Worm (Caenorhabditis elegans) whole organism, L4 larva: Measurements from ENCODE around the gene dnj-5.

Experiments used
- F37D6.2 ChIP-seq: sonication (generic microtip); optimal IDR thresholded peaks from 2 replicates; lab custom pipeline; 2016; ENCODE audit warnings: mild to moderate bottlenecking, missing genetic modification characterization, missing compliant biosample characterization
- F49E8.2 ChIP-seq: sonication (generic microtip); optimal IDR thresholded peaks from 2 replicates; lab custom pipeline; 2016; ENCODE audit warnings: missing compliant biosample characterization, mild to moderate bottlenecking, missing genetic modification characterization, borderline replicate concordance
- T20F7.1 ChIP-seq: fragments of 200-800 bp; sonication (Bioruptor generic); optimal IDR thresholded peaks from 2 replicates; lab custom pipeline; 2018; ENCODE audit warnings: mild to moderate bottlenecking, missing genetic modification characterization, missing compliant biosample characterization
- Y48G9A.11 ChIP-seq: fragments of 200-800 bp; sonication (Bioruptor generic); IDR thresholded peaks from 2 replicates; pipeline ENCODE4 v1.3.6; 2022; ENCODE audit warnings: missing genetic modification reagents, missing genetic modification characterization, missing compliant biosample characterization
- aha-1 ChIP-seq: fragments of 150-350 bp; peaks from one replicate; lab custom pipeline; 2014; ENCODE audit warnings: missing biosample characterization, missing genetic modification characterization
- arid-1 ChIP-seq: fragments of 200-800 bp; sonication (Bioruptor generic); conservative IDR thresholded peaks from 2 replicates; pipeline ENCODE4 v1.3.6; 2022; ENCODE audit warnings: missing genetic modification reagents, missing genetic modification characterization, missing compliant biosample characterization
- attf-4 ChIP-seq: sonication (generic microtip); optimal IDR thresholded peaks from 3 replicates; lab custom pipeline; 2017; ENCODE audit warnings: missing biosample characterization, missing genetic modification characterization
- ceh-82 ChIP-seq: sonication (generic microtip); optimal IDR thresholded peaks from 2 replicates; lab custom pipeline; 2017; ENCODE audit warnings: missing biosample characterization, missing genetic modification characterization
- daf-16 ChIP-seq, 3 experiments: sonication (generic microtip); optimal IDR thresholded peaks; 2 replicates each; lab custom pipeline; 2016 to 2017; ENCODE audit warnings: missing genetic modification characterization in 3 of 3, missing genetic modification reagents in 3 of 3, mild to moderate bottlenecking in 2 of 3, missing compliant biosample characterization in 2 of 3, missing biosample characterization in 1 of 3, moderate library complexity in 1 of 3
- daf-19 ChIP-seq: fragments of 200-800 bp; sonication (Bioruptor generic); conservative IDR thresholded peaks from 2 replicates; pipeline ENCODE4 v1.3.6; 2022; ENCODE audit warnings: missing genetic modification characterization, missing compliant biosample characterization
- daf-8 ChIP-seq: fragments of 200-800 bp; sonication (Bioruptor generic); IDR thresholded peaks from 2 replicates; pipeline ENCODE4 v1.3.6; 2022; ENCODE audit warnings: missing genetic modification characterization, missing compliant biosample characterization
- dpl-1 ChIP-seq: fragments of 150-350 bp; optimal IDR thresholded peaks from 2 replicates; lab custom pipeline; 2014; ENCODE audit warnings: missing biosample characterization, missing genetic modification reagents, missing genetic modification characterization
- dve-1 ChIP-seq: sonication (generic microtip); optimal IDR thresholded peaks from 2 replicates; lab custom pipeline; 2017; ENCODE audit warnings: antibody characterized with exemption, mild to moderate bottlenecking, missing genetic modification characterization, missing compliant biosample characterization; ENCODE audit not compliant: insufficient read depth
- egl-27 ChIP-seq: sonication (generic microtip); optimal IDR thresholded peaks from 3 replicates; lab custom pipeline; 2017; ENCODE audit warnings: missing biosample characterization, missing genetic modification reagents, missing genetic modification characterization
- fkh-10 ChIP-seq: fragments of 150-350 bp; optimal IDR thresholded peaks from 2 replicates; lab custom pipeline; 2014; ENCODE audit warnings: missing biosample characterization, missing genetic modification reagents, missing genetic modification characterization
- hlh-11 ChIP-seq: fragments of 200-800 bp; sonication (Bioruptor generic); optimal IDR thresholded peaks from 2 replicates; lab custom pipeline; 2018; ENCODE audit warnings: mild to moderate bottlenecking, missing genetic modification characterization, missing compliant biosample characterization
- hlh-30 ChIP-seq: sonication (generic microtip); optimal IDR thresholded peaks from 2 replicates; lab custom pipeline; 2017; ENCODE audit warnings: antibody characterized with exemption, mild to moderate bottlenecking, missing genetic modification characterization, missing compliant biosample characterization; ENCODE audit not compliant: insufficient read depth
- hmg-1.1 ChIP-seq: fragments of 200-800 bp; sonication (Bioruptor generic); IDR thresholded peaks from 2 replicates; pipeline ENCODE4 v1.3.6; 2022; ENCODE audit warnings: missing genetic modification reagents, missing genetic modification characterization, missing compliant biosample characterization
- lim-7 ChIP-seq: fragments of 200-800 bp; sonication (Bioruptor generic); IDR thresholded peaks from 2 replicates; pipeline ENCODE4 v1.3.6; 2022; ENCODE audit warnings: missing genetic modification characterization, missing compliant biosample characterization
- lin-1 ChIP-seq: fragments of 200-800 bp; sonication (Bioruptor generic); IDR thresholded peaks from 2 replicates; pipeline ENCODE4 v1.3.6; 2022; ENCODE audit warnings: missing genetic modification reagents, missing genetic modification characterization, missing compliant biosample characterization
- lin-38 ChIP-seq: fragments of 200-800 bp; sonication (Bioruptor generic); IDR thresholded peaks from 2 replicates; pipeline ENCODE4 v1.3.6; 2022; ENCODE audit warnings: missing genetic modification reagents, missing genetic modification characterization, missing compliant biosample characterization
- lin-39 ChIP-seq: fragments of 150-350 bp; optimal IDR thresholded peaks from 2 replicates; lab custom pipeline; 2014; ENCODE audit warnings: missing biosample characterization, missing genetic modification reagents, missing genetic modification characterization
- lsy-2 ChIP-seq, 2 experiments: fragments of 150-350 bp in 1 of 2; sonication (generic microtip) in 1 of 2; optimal IDR thresholded peaks; 2 replicates each; lab custom pipeline; 2014 to 2017; ENCODE audit warnings: missing biosample characterization in 2 of 2, missing genetic modification characterization in 2 of 2
- madf-9 ChIP-seq: fragments of 200-800 bp; sonication (Bioruptor generic); conservative IDR thresholded peaks from 2 replicates; pipeline ENCODE4 v1.3.6; 2022; ENCODE audit warnings: missing genetic modification reagents, missing genetic modification characterization, missing compliant biosample characterization
- mdt-29 ChIP-seq: fragments of 200-800 bp; sonication (Bioruptor generic); IDR thresholded peaks from 2 replicates; pipeline ENCODE4 v1.3.6; 2022; ENCODE audit warnings: missing genetic modification reagents, missing genetic modification characterization, missing compliant biosample characterization
- mep-1 ChIP-seq: fragments of 150-350 bp; sonication (generic microtip); optimal IDR thresholded peaks from 3 replicates; lab custom pipeline; 2014; ENCODE audit warnings: missing biosample characterization, missing genetic modification characterization
- mes-2 ChIP-seq: sonication (generic microtip); optimal IDR thresholded peaks from 2 replicates; lab custom pipeline; 2016; ENCODE audit warnings: missing genotype, mild to moderate bottlenecking, missing genetic modification characterization, missing compliant biosample characterization; ENCODE audit not compliant: poor library complexity, severe bottlenecking
- nhr-111 ChIP-seq: fragments of 200-800 bp; sonication (Bioruptor generic); optimal IDR thresholded peaks from 2 replicates; lab custom pipeline; 2018; ENCODE audit warnings: mild to moderate bottlenecking, missing genetic modification characterization, missing compliant biosample characterization
- nhr-237 ChIP-seq: sonication (generic microtip); optimal IDR thresholded peaks from 2 replicates; lab custom pipeline; 2017; ENCODE audit warnings: missing biosample characterization, missing genetic modification characterization
- nhr-25 ChIP-seq: sonication (generic microtip); optimal IDR thresholded peaks from 2 replicates; lab custom pipeline; 2017; ENCODE audit warnings: missing genetic modification characterization, mild to moderate bottlenecking, missing compliant biosample characterization, antibody characterized with exemption, moderate library complexity, borderline replicate concordance; ENCODE audit not compliant: insufficient read depth
- nhr-28 ChIP-seq: fragments of 150-350 bp; optimal IDR thresholded peaks from 2 replicates; lab custom pipeline; 2014; ENCODE audit warnings: missing biosample characterization, missing genetic modification characterization
- nhr-42 ChIP-seq: fragments of 200-800 bp; sonication (Bioruptor generic); IDR thresholded peaks from 2 replicates; pipeline ENCODE4 v1.3.6; 2022; ENCODE audit warnings: missing genetic modification characterization, missing compliant biosample characterization
- nhr-48 ChIP-seq: sonication (generic microtip); optimal IDR thresholded peaks from 2 replicates; lab custom pipeline; 2016; ENCODE audit warnings: mild to moderate bottlenecking, missing genetic modification characterization, missing compliant biosample characterization
- nhr-6 ChIP-seq: fragments of 150-350 bp; optimal IDR thresholded peaks from 2 replicates; lab custom pipeline; 2014; ENCODE audit warnings: missing biosample characterization, missing genetic modification characterization
- pha-4 ChIP-seq, 2 experiments: fragments of 150-350 bp in 1 of 2; fragments of 200-800 bp in 1 of 2; sonication (Bioruptor generic) in 1 of 2; IDR thresholded peaks in 1 of 2; optimal IDR thresholded peaks in 1 of 2; 2 replicates each; pipeline versions ENCODE4 v1.3.6 to Lab custom; 2014 to 2022; ENCODE audit warnings: missing genetic modification characterization in 2 of 2, missing genetic modification reagents in 2 of 2, missing biosample characterization in 1 of 2, missing compliant biosample characterization in 1 of 2
- pqm-1 ChIP-seq: sonication (generic microtip); optimal IDR thresholded peaks from 2 replicates; lab custom pipeline; 2017; ENCODE audit warnings: missing biosample characterization, missing genetic modification characterization
- rbr-2 ChIP-seq: sonication (generic microtip); optimal IDR thresholded peaks from 2 replicates; lab custom pipeline; 2016; ENCODE audit warnings: missing genotype, missing genetic modification characterization, missing compliant biosample characterization
- saeg-2 ChIP-seq: fragments of 200-800 bp; sonication (Bioruptor generic); IDR thresholded peaks from 2 replicates; pipeline ENCODE4 v1.3.6; 2022; ENCODE audit warnings: missing genetic modification reagents, missing genetic modification characterization, missing compliant biosample characterization
- snpc-4 ChIP-seq: fragments of 150-350 bp; optimal IDR thresholded peaks from 2 replicates; lab custom pipeline; 2014; ENCODE audit warnings: missing biosample characterization, missing genetic modification characterization
- spr-3 ChIP-seq: fragments of 200-800 bp; sonication (Bioruptor generic); optimal IDR thresholded peaks from 2 replicates; lab custom pipeline; 2018; ENCODE audit warnings: mild to moderate bottlenecking, missing genetic modification characterization, missing compliant biosample characterization
- tra-1 ChIP-seq: fragments of 200-800 bp; sonication (Bioruptor generic); IDR thresholded peaks from 2 replicates; pipeline ENCODE4 v1.3.6; 2022; ENCODE audit warnings: missing genetic modification reagents, missing genetic modification characterization, missing compliant biosample characterization
- unc-39 ChIP-seq: sonication (generic microtip); optimal IDR thresholded peaks from 2 replicates; lab custom pipeline; 2017; ENCODE audit warnings: missing biosample characterization, missing genetic modification characterization
- zip-11 ChIP-seq: fragments of 200-800 bp; sonication (Bioruptor generic); IDR thresholded peaks from 2 replicates; pipeline ENCODE4 v1.3.6; 2022; ENCODE audit warnings: missing genetic modification characterization, missing compliant biosample characterization
- zip-2 ChIP-seq: fragments of 150-350 bp; optimal IDR thresholded peaks from 2 replicates; lab custom pipeline; 2014; ENCODE audit warnings: missing biosample characterization, missing genetic modification characterization

The dnj-5 gene

ce11 chrII:6836762-6837566 is 21.1 kb downstream of the dnj-5 start (continued):
- TF ChIP-seq nhr-42 (GFP tag; lab: Robert Waterston, UW) (no peak), F37D6.2 (tag; lab: Kevin White, UChicago) (no peak), F49E8.2 (no peak), tra-1 (GFP tag; lab: Robert Waterston, UW) (no peak), daf-8 (GFP tag; lab: Robert Waterston, UW) (no peak), snpc-4 (no peak), hmg-1.1 (GFP tag; lab: Robert Waterston, UW) (no peak), nhr-28 (tag; lab: Kevin White, UChicago) (peak; percentile 28), nhr-6 (tag; lab: Kevin White, UChicago) (peak; percentile 16), daf-16 (GFP tag; optimal IDR thresholded peaks at IDR 0.05; lab: Kevin White, UChicago) (no peak), daf-16 (tag; optimal IDR thresholded peaks at IDR 0.05; lab: Kevin White, UChicago) (peak; percentile 25)

ce11 chrII:6835972-6836595 is 22.0 kb downstream of the dnj-5 start:
- TF ChIP-seq mes-2 (tag; lab: Kevin White, UChicago) (peak; percentile 10), madf-9 (GFP tag; lab: Robert Waterston, UW) (no peak), daf-19 (GFP tag; lab: Robert Waterston, UW) (no peak), zip-2 (tag; lab: Kevin White, UChicago) (no peak), lin-1 (no peak), daf-16 (GFP tag; optimal IDR thresholded peaks at IDR 0.05; lab: Kevin White, UChicago) (peak in 1 of 2 experiments; percentile 31), daf-16 (tag; optimal IDR thresholded peaks at IDR 0.05; lab: Kevin White, UChicago) (peak; percentile 51), attf-4 (tag; lab: Kevin White, UChicago) (no peak), lim-7 (GFP tag; lab: Robert Waterston, UW) (no peak), pqm-1 (tag; lab: Kevin White, UChicago) (no peak), saeg-2 (no peak), lin-39 (tag; lab: Kevin White, UChicago) (no peak), nhr-111 (GFP tag; lab: Kevin White, UChicago) (no peak), arid-1 (no peak), fkh-10 (GFP tag; lab: Kevin White, UChicago) (no peak), lin-38 (GFP tag; lab: Robert Waterston, UW) (no peak), zip-11 (GFP tag; lab: Robert Waterston, UW) (no peak), hlh-30 (tag; lab: Kevin White, UChicago) (no peak), tra-1 (GFP tag; lab: Robert Waterston, UW) (0 out of 2 replicates have a peak, but pooled peaks have one; percentile 3), Y48G9A.11 (GFP tag; lab: Robert Waterston, UW) (no peak), mdt-29 (GFP tag; lab: Robert Waterston, UW) (no peak), lsy-2 (tag; optimal IDR thresholded peaks at IDR 0.05; lab: Kevin White, UChicago) (peak in 1 of 2 experiments; percentile 19), hlh-11 (no peak), unc-39 (tag; lab: Kevin White, UChicago) (no peak), nhr-6 (tag; lab: Kevin White, UChicago) (peak; percentile 8), aha-1 (tag; lab: Kevin White, UChicago) (peak; percentile 94), rbr-2 (tag; lab: Kevin White, UChicago) (peak; percentile 25), daf-8 (GFP tag; lab: Robert Waterston, UW) (no peak), mep-1 (peak; percentile 17), pha-4 (GFP tag; IDR thresholded peaks at IDR 0.05; lab: Robert Waterston, UW) (peak; percentile 25; the same call in 1 of the 2 replicates), pha-4 (tag; optimal IDR thresholded peaks at IDR 0.05; lab: Kevin White, UChicago) (no peak), nhr-28 (tag; lab: Kevin White, UChicago) (peak; percentile 35), nhr-48 (no peak), T20F7.1 (GFP tag; lab: Kevin White, UChicago) (no peak), dve-1 (peak; percentile 52), dpl-1 (no peak), nhr-237 (tag; lab: Kevin White, UChicago) (no peak), spr-3 (GFP tag; lab: Kevin White, UChicago) (no peak), egl-27 (tag; lab: Kevin White, UChicago) (no peak), nhr-25 (tag; lab: Kevin White, UChicago) (no peak), snpc-4 (no peak), ceh-82 (tag; lab: Kevin White, UChicago) (no peak)
